Worm (Caenorhabditis elegans) whole organism, L3 larva: Measurements from ENCODE around the gene F41G3.6.

Experiments used
- R02D3.7 ChIP-seq: fragments of 150-350 bp; optimal IDR thresholded peaks from 2 replicates; lab custom pipeline; 2014; ENCODE audit warnings: missing biosample characterization, missing genetic modification characterization
- ceh-16 ChIP-seq: sonication (generic microtip); optimal IDR thresholded peaks from 2 replicates; lab custom pipeline; 2017; ENCODE audit warnings: missing biosample characterization, missing genetic modification characterization
- egl-27 ChIP-seq: sonication (generic microtip); optimal IDR thresholded peaks from 4 replicates; lab custom pipeline; 2017; ENCODE audit warnings: missing biosample characterization, missing genetic modification reagents, missing genetic modification characterization
- elt-1 ChIP-seq: fragments of 150-350 bp; optimal IDR thresholded peaks from 2 replicates; lab custom pipeline; 2014; ENCODE audit warnings: missing biosample characterization, missing genetic modification characterization
- nhr-25 ChIP-seq: sonication (generic microtip); optimal IDR thresholded peaks from 2 replicates; lab custom pipeline; 2017; ENCODE audit warnings: missing biosample characterization, missing genetic modification characterization
- nhr-43 ChIP-seq: sonication (generic microtip); optimal IDR thresholded peaks from 2 replicates; lab custom pipeline; 2016; ENCODE audit warnings: mild to moderate bottlenecking, missing genetic modification characterization, missing compliant biosample characterization; ENCODE audit not compliant: poor library complexity, severe bottlenecking
- pqm-1 ChIP-seq: fragments of 150-350 bp; optimal IDR thresholded peaks from 2 replicates; lab custom pipeline; 2017; ENCODE audit warnings: missing biosample characterization, missing genetic modification characterization, inconsistent platforms
- unc-62 ChIP-seq: fragments of 150-350 bp; sonication (generic microtip); optimal IDR thresholded peaks from 4 replicates; lab custom pipeline; 2014; ENCODE audit warnings: missing biosample characterization, missing genetic modification reagents, missing genetic modification characterization
- ztf-11 ChIP-seq: fragments of 150-350 bp; optimal IDR thresholded peaks from 2 replicates; lab custom pipeline; 2014; ENCODE audit warnings: missing biosample characterization, missing genetic modification characterization

ce11 chrII:6756232-6756631 is 13.5 kb downstream of the F41G3.6 start, which contains the start of gene F41G3.3:
- TF ChIP-seq ceh-16 = no peak
- TF ChIP-seq elt-1 (tag; lab: Kevin White, UChicago) = no peak
- TF ChIP-seq nhr-25 (tag; lab: Kevin White, UChicago) = no peak
- no peak for TF ChIP-seq egl-27 (tag; lab: Kevin White, UChicago)
- no peak for TF ChIP-seq nhr-43
- TF ChIP-seq unc-62 = no peak
- TF ChIP-seq ztf-11 (tag; lab: Kevin White, UChicago) = no peak
- no peak for TF ChIP-seq R02D3.7 (tag; lab: Kevin White, UChicago)
- no peak for TF ChIP-seq pqm-1 (tag; lab: Kevin White, UChicago)
